Worm (Caenorhabditis elegans) whole organism, L4 larva: ENCODE data around the gene acdh-6.

Source experiments
- fos-1 ChIP-seq: fragments of 150-350 bp; optimal IDR thresholded peaks from 2 replicates; lab custom pipeline; 2014; ENCODE audit warnings: missing biosample characterization, missing genetic modification characterization
- madf-9 ChIP-seq: fragments of 200-800 bp; sonication (Bioruptor generic); conservative IDR thresholded peaks from 2 replicates; pipeline ENCODE4 v1.3.6; 2022; ENCODE audit warnings: missing genetic modification reagents, missing genetic modification characterization, missing compliant biosample characterization
- nhr-10 ChIP-seq: fragments of 150-350 bp; optimal IDR thresholded peaks from 2 replicates; lab custom pipeline; 2014; ENCODE audit warnings: missing biosample characterization, missing genetic modification characterization
- nhr-102 ChIP-seq: sonication (generic microtip); optimal IDR thresholded peaks from 2 replicates; lab custom pipeline; 2016; ENCODE audit warnings: mild to moderate bottlenecking, missing genetic modification characterization, moderate library complexity, missing compliant biosample characterization
- nhr-48 ChIP-seq: sonication (generic microtip); optimal IDR thresholded peaks from 2 replicates; lab custom pipeline; 2016; ENCODE audit warnings: mild to moderate bottlenecking, missing genetic modification characterization, missing compliant biosample characterization
- nhr-77 ChIP-seq: fragments of 150-350 bp; optimal IDR thresholded peaks from 2 replicates; lab custom pipeline; 2014; ENCODE audit warnings: missing biosample characterization, missing genetic modification characterization
- tra-1 ChIP-seq: fragments of 200-800 bp; sonication (Bioruptor generic); IDR thresholded peaks from 2 replicates; pipeline ENCODE4 v1.3.6; 2022; ENCODE audit warnings: missing genetic modification reagents, missing genetic modification characterization, missing compliant biosample characterization
- unc-130 ChIP-seq: sonication (generic microtip); optimal IDR thresholded peaks from 2 replicates; lab custom pipeline; 2016; ENCODE audit warnings: missing genetic modification reagents, missing genetic modification characterization, missing compliant biosample characterization
- zag-1 ChIP-seq: fragments of 150-350 bp; optimal IDR thresholded peaks from 2 replicates; lab custom pipeline; 2014; ENCODE audit warnings: missing biosample characterization, missing genetic modification characterization

DNA sequence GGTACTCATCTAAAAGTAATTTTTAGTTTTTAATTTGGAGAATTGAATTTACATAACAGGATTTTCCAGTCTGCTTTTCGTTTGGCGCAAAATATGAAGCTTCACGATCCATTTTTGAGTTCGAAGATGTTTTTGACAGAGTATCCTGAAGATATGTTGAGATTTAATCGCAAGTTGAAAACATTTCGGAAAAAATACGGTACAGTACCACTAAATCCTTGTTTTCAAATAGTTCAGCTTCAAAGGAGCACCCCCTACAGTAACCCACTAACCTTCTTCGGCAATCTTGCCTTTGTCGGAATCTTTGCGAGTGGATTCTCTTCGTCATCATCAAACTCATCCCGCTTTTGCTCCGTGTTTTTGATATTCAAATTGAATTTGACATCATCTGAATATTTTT, 41.9 kb upstream of the acdh-6 start:
- TF ChIP-seq nhr-10 (no peak), tra-1 (GFP tag; lab: Robert Waterston, UW) (no peak), nhr-48 (tag; lab: Kevin White, UChicago) (no peak), nhr-77 (no peak), madf-9 (GFP tag; lab: Robert Waterston, UW) (no peak), nhr-102 (tag; lab: Kevin White, UChicago) (no peak), unc-130 (GFP tag; lab: Kevin White, UChicago) (no peak), zag-1 (tag; lab: Kevin White, UChicago) (no peak), fos-1 (tag; lab: Kevin White, UChicago) (no peak)
